Fruit fly (Drosophila melanogaster) whole organism, prepupa: ENCODE measurements around the gene Naxe.
A peak's percentile ranks its signal among the peaks of the same experiment; 100 is the strongest.

Experiments
- CG10631 ChIP-seq: fragments of 200-800 bp; sonication (Bioruptor generic); optimal IDR thresholded peaks from 2 replicates; lab custom pipeline; 2016; ENCODE audit warnings: missing biosample characterization, missing genetic modification characterization
- CG11294 ChIP-seq: fragments of 200-800 bp; sonication (Bioruptor generic); IDR thresholded peaks from 2 replicates; pipeline ENCODE4 v1.3.6; 2022; ENCODE audit warnings: missing biosample characterization, missing genetic modification characterization
- CG11902 ChIP-seq: fragments of 200-800 bp; sonication (Bioruptor generic); optimal IDR thresholded peaks from 3 replicates; lab custom pipeline; 2016; ENCODE audit warnings: missing biosample characterization, missing genetic modification characterization
- CG15336 ChIP-seq: fragments of 200-800 bp; sonication (Bioruptor generic); IDR thresholded peaks from 2 replicates; pipeline ENCODE4 v1.3.6; 2022; ENCODE audit warnings: missing biosample characterization, missing genetic modification characterization
- CG1621 ChIP-seq: fragments of 200-800 bp; sonication (Bioruptor generic); optimal IDR thresholded peaks from 3 replicates; lab custom pipeline; 2018; ENCODE audit warnings: missing biosample characterization, mild to moderate bottlenecking, missing genetic modification characterization
- CG16779 ChIP-seq: fragments of 200-800 bp; sonication (Bioruptor generic); optimal IDR thresholded peaks from 3 replicates; lab custom pipeline; 2017; ENCODE audit warnings: missing biosample characterization, mild to moderate bottlenecking, missing genetic modification characterization
- CG3032 ChIP-seq: fragments of 200-800 bp; optimal IDR thresholded peaks from 2 replicates; lab custom pipeline; 2019; ENCODE audit warnings: missing biosample characterization, mild to moderate bottlenecking, missing genetic modification characterization, moderate library complexity
- CG31627 ChIP-seq: fragments of 200-800 bp; sonication (Bioruptor generic); optimal IDR thresholded peaks from 3 replicates; lab custom pipeline; 2016; ENCODE audit warnings: missing biosample characterization, missing genetic modification characterization
- CG34406 ChIP-seq: fragments of 200-800 bp; sonication (Bioruptor generic); optimal IDR thresholded peaks from 3 replicates; lab custom pipeline; 2016; ENCODE audit warnings: missing biosample characterization, missing genetic modification characterization
- CG4318 ChIP-seq: fragments of 200-800 bp; sonication (Bioruptor generic); optimal IDR thresholded peaks from 3 replicates; lab custom pipeline; 2017; ENCODE audit warnings: missing biosample characterization, mild to moderate bottlenecking, missing genetic modification characterization
- CG6792 ChIP-seq: fragments of 200-800 bp; sonication (Bioruptor generic); optimal IDR thresholded peaks from 3 replicates; lab custom pipeline; 2016; ENCODE audit warnings: missing biosample characterization, missing genetic modification characterization
- CG6808 ChIP-seq: fragments of 200-800 bp; sonication (Bioruptor generic); optimal IDR thresholded peaks from 3 replicates; lab custom pipeline; 2017; ENCODE audit warnings: missing biosample characterization, missing genetic modification characterization, mild to moderate bottlenecking, moderate library complexity, missing genetic modification reagents
- CG6854 ChIP-seq: fragments of 200-800 bp; sonication (Bioruptor generic); optimal IDR thresholded peaks from 2 replicates; lab custom pipeline; 2017; ENCODE audit warnings: missing biosample characterization, mild to moderate bottlenecking, missing genetic modification characterization
- CG8119 ChIP-seq: fragments of 200-800 bp; sonication (Bioruptor generic); IDR thresholded peaks from 3 replicates; pipeline ENCODE4 v1.3.6; 2022; ENCODE audit warnings: missing biosample characterization, missing genetic modification characterization
- CG8319 ChIP-seq: fragments of 200-800 bp; sonication (Bioruptor generic); optimal IDR thresholded peaks from 3 replicates; lab custom pipeline; 2016; ENCODE audit warnings: missing biosample characterization, missing genetic modification characterization
- CG9139 ChIP-seq: fragments of 200-800 bp; sonication (Bioruptor generic); optimal IDR thresholded peaks from 3 replicates; lab custom pipeline; 2017; ENCODE audit warnings: missing biosample characterization, mild to moderate bottlenecking, missing genetic modification characterization
- Eip75B ChIP-seq: fragments of 200-800 bp; sonication (Bioruptor generic); optimal IDR thresholded peaks from 3 replicates; lab custom pipeline; 2016; ENCODE audit warnings: missing biosample characterization, missing genetic modification characterization
- Eip93F ChIP-seq: fragments of 200-800 bp; sonication (Bioruptor generic); optimal IDR thresholded peaks from 2 replicates; lab custom pipeline; 2016; ENCODE audit warnings: missing biosample characterization, mild to moderate bottlenecking, missing genetic modification characterization
- Ets96B ChIP-seq: fragments of 200-800 bp; optimal IDR thresholded peaks from 2 replicates; lab custom pipeline; 2019; ENCODE audit warnings: missing biosample characterization, mild to moderate bottlenecking, missing genetic modification characterization, moderate library complexity
- Gug ChIP-seq: fragments of 200-800 bp; sonication (Bioruptor generic); IDR thresholded peaks from 2 replicates; pipeline ENCODE4 v1.3.6; 2022; ENCODE audit warnings: missing biosample characterization, missing genetic modification characterization
- Hr38 ChIP-seq: sonication (Bioruptor generic); optimal IDR thresholded peaks from 2 replicates; lab custom pipeline; 2016; ENCODE audit warnings: missing biosample characterization, missing genetic modification characterization
- Hr39 ChIP-seq: fragments of 200-800 bp; sonication (Bioruptor generic); optimal IDR thresholded peaks from 2 replicates; lab custom pipeline; 2016; ENCODE audit warnings: missing biosample characterization, missing genetic modification characterization
- Hr4 ChIP-seq: fragments of 200-800 bp; sonication (Bioruptor generic); optimal IDR thresholded peaks from 3 replicates; lab custom pipeline; 2016; ENCODE audit warnings: missing biosample characterization, missing genetic modification characterization
- Lpt ChIP-seq: fragments of 200-800 bp; sonication (Bioruptor generic); optimal IDR thresholded peaks from 3 replicates; lab custom pipeline; 2016; ENCODE audit warnings: missing biosample characterization, missing genetic modification characterization
- Met ChIP-seq: fragments of 200-800 bp; sonication (Bioruptor generic); optimal IDR thresholded peaks from 3 replicates; lab custom pipeline; 2016; ENCODE audit warnings: missing biosample characterization, missing genetic modification characterization
- OdsH ChIP-seq: fragments of 200-800 bp; sonication (Bioruptor generic); optimal IDR thresholded peaks from 3 replicates; lab custom pipeline; 2016; ENCODE audit warnings: missing biosample characterization, missing genetic modification characterization
- Smox ChIP-seq: fragments of 200-800 bp; sonication (Bioruptor generic); optimal IDR thresholded peaks from 3 replicates; lab custom pipeline; 2016; ENCODE audit warnings: missing biosample characterization, missing genetic modification characterization
- Sox102F ChIP-seq: fragments of 200-800 bp; sonication (Bioruptor generic); optimal IDR thresholded peaks from 2 replicates; lab custom pipeline; 2016; ENCODE audit warnings: missing biosample characterization, mild to moderate bottlenecking, missing genetic modification characterization
- Sox15 ChIP-seq: fragments of 200-800 bp; sonication (Bioruptor generic); optimal IDR thresholded peaks from 3 replicates; lab custom pipeline; 2016; ENCODE audit warnings: missing biosample characterization, missing genetic modification characterization
- achi ChIP-seq: fragments of 200-800 bp; sonication (Bioruptor generic); optimal IDR thresholded peaks from 3 replicates; lab custom pipeline; 2016; ENCODE audit warnings: missing biosample characterization, missing genetic modification characterization
- acj6 ChIP-seq: fragments of 200-800 bp; sonication (Bioruptor generic); optimal IDR thresholded peaks from 3 replicates; lab custom pipeline; 2016; ENCODE audit warnings: missing biosample characterization, missing genetic modification characterization
- cyc ChIP-seq: fragments of 200-800 bp; sonication (Bioruptor generic); optimal IDR thresholded peaks from 3 replicates; lab custom pipeline; 2016; ENCODE audit warnings: missing biosample characterization, missing genetic modification characterization
- dac ChIP-seq: fragments of 200-800 bp; sonication (Bioruptor generic); optimal IDR thresholded peaks from 2 replicates; lab custom pipeline; 2017; ENCODE audit warnings: missing biosample characterization, mild to moderate bottlenecking, missing genetic modification characterization
- dsx ChIP-seq: fragments of 200-800 bp; optimal IDR thresholded peaks from 3 replicates; lab custom pipeline; 2019; ENCODE audit warnings: missing biosample characterization, mild to moderate bottlenecking, missing genetic modification characterization, moderate library complexity; ENCODE audit not compliant: poor library complexity, severe bottlenecking
- esn ChIP-seq: fragments of 200-800 bp; sonication (Bioruptor generic); optimal IDR thresholded peaks from 2 replicates; lab custom pipeline; 2016; ENCODE audit warnings: missing biosample characterization, mild to moderate bottlenecking, missing genetic modification characterization, moderate library complexity
- fd59A ChIP-seq: fragments of 200-800 bp; sonication (Bioruptor generic); optimal IDR thresholded peaks from 2 replicates; lab custom pipeline; 2017; ENCODE audit warnings: missing biosample characterization, mild to moderate bottlenecking, missing genetic modification characterization, missing genetic modification reagents
- fd85E ChIP-seq: fragments of 200-800 bp; sonication (Bioruptor generic); optimal IDR thresholded peaks from 3 replicates; lab custom pipeline; 2016; ENCODE audit warnings: missing biosample characterization, missing genetic modification characterization
- fkh ChIP-seq: fragments of 200-800 bp; sonication (Bioruptor generic); optimal IDR thresholded peaks from 3 replicates; lab custom pipeline; 2017; ENCODE audit warnings: missing biosample characterization, mild to moderate bottlenecking, missing genetic modification characterization, moderate library complexity
- lz ChIP-seq: fragments of 200-800 bp; sonication (Bioruptor generic); optimal IDR thresholded peaks from 3 replicates; lab custom pipeline; 2016; ENCODE audit warnings: missing biosample characterization, missing genetic modification characterization
- net ChIP-seq: fragments of 200-800 bp; sonication (Bioruptor generic); optimal IDR thresholded peaks from 3 replicates; lab custom pipeline; 2016; ENCODE audit warnings: missing biosample characterization, missing genetic modification characterization
- salr ChIP-seq, 2 experiments: fragments of 200-800 bp; sonication (Bioruptor generic); optimal IDR thresholded peaks; 3 replicates each; lab custom pipeline; 2016 to 2018; ENCODE audit warnings: missing biosample characterization in 2 of 2, missing genetic modification characterization in 2 of 2, mild to moderate bottlenecking in 1 of 2
- spab ChIP-seq: fragments of 200-800 bp; sonication (Bioruptor generic); optimal IDR thresholded peaks from 2 replicates; lab custom pipeline; 2017; ENCODE audit warnings: missing biosample characterization, mild to moderate bottlenecking, missing genetic modification characterization, missing genetic modification reagents
- ss ChIP-seq, 2 experiments: fragments of 200-800 bp; sonication (Bioruptor generic); optimal IDR thresholded peaks; 2 replicates in 1 of 2; 3 replicates in 1 of 2; lab custom pipeline; 2017 to 2018; ENCODE audit warnings: mild to moderate bottlenecking in 2 of 2, missing biosample characterization in 2 of 2, missing genetic modification characterization in 2 of 2, moderate library complexity in 1 of 2
- svp ChIP-seq: fragments of 200-800 bp; sonication (Bioruptor generic); peaks from one replicate; lab custom pipeline; 2016; ENCODE audit warnings: missing biosample characterization, missing genetic modification characterization
- topi ChIP-seq: fragments of 200-800 bp; sonication (Bioruptor generic); optimal IDR thresholded peaks from 3 replicates; lab custom pipeline; 2016; ENCODE audit warnings: missing biosample characterization, missing genetic modification characterization
- vri ChIP-seq: fragments of 200-800 bp; sonication (Bioruptor generic); optimal IDR thresholded peaks from 3 replicates; lab custom pipeline; 2016; ENCODE audit warnings: missing biosample characterization, mild to moderate bottlenecking, missing genetic modification characterization

The Naxe gene

dm6 chrX:10105701-10106307 is 19.8 kb upstream of the Naxe start (continued):
- TF ChIP-seq esn (GFP tag; lab: Kevin White, UChicago), result peak; percentile 26
- peak; percentile 66 for TF ChIP-seq spab (GFP tag; lab: Kevin White, UChicago)
- TF ChIP-seq Lpt (GFP tag; lab: Kevin White, UChicago), result peak; percentile 56
- TF ChIP-seq dsx, result peak; percentile 56
- TF ChIP-seq Hr38 (GFP tag; lab: Kevin White, UChicago), result no peak
- peak; percentile 38 for TF ChIP-seq cyc
- peak; percentile 69 for TF ChIP-seq CG8119 (GFP tag; lab: Robert Waterston, UW)
- TF ChIP-seq Met, result peak; percentile 33
- TF ChIP-seq CG11902 (GFP tag; lab: Kevin White, UChicago), result peak; percentile 6
- no peak for TF ChIP-seq Sox15 (GFP tag; lab: Kevin White, UChicago)
- peak; percentile 50 for TF ChIP-seq CG34406 (GFP tag; lab: Kevin White, UChicago)
- TF ChIP-seq fd59A (GFP tag; lab: Kevin White, UChicago), result peak; percentile 62
- TF ChIP-seq CG10631, result peak; percentile 75
- peak; percentile 58 for TF ChIP-seq Hr4
- peak; percentile 68 for TF ChIP-seq acj6 (GFP tag; lab: Kevin White, UChicago)
- peak; percentile 40 for TF ChIP-seq CG9139 (GFP tag; lab: Kevin White, UChicago)
- TF ChIP-seq vri (GFP tag; lab: Kevin White, UChicago), result no peak
- no peak for TF ChIP-seq fd85E (GFP tag; lab: Kevin White, UChicago)
- TF ChIP-seq CG1621 (tag; lab: Kevin White, UChicago), result peak; percentile 67
- TF ChIP-seq CG8319 (GFP tag; lab: Kevin White, UChicago), result peak; percentile 6
- TF ChIP-seq CG31627 (GFP tag; lab: Kevin White, UChicago), result peak; percentile 25
- no peak for TF ChIP-seq fkh (GFP tag; lab: Kevin White, UChicago)
- peak; percentile 79 for TF ChIP-seq Gug (GFP tag; lab: Robert Waterston, UW)
- TF ChIP-seq, all 60 proteins: peak for 50

- no peak for TF ChIP-seq CG16779 (tag; lab: Kevin White, UChicago)
- TF ChIP-seq topi, result peak; percentile 82
- peak; percentile 26 for TF ChIP-seq CG4318 (GFP tag; lab: Kevin White, UChicago)
- TF ChIP-seq CG11902 (GFP tag; lab: Kevin White, UChicago), result peak; percentile 48
- peak; percentile 63 for TF ChIP-seq Hr4
- TF ChIP-seq fd85E (GFP tag; lab: Kevin White, UChicago), result no peak
- TF ChIP-seq lz (GFP tag; lab: Kevin White, UChicago), result peak; percentile 66
- peak; percentile 45 for TF ChIP-seq Sox15 (GFP tag; lab: Kevin White, UChicago)
- TF ChIP-seq CG8319 (GFP tag; lab: Kevin White, UChicago), result peak; percentile 52
- TF ChIP-seq CG10631, result peak; percentile 43
- TF ChIP-seq Met, result peak; percentile 83
- TF ChIP-seq dac (GFP tag; lab: Kevin White, UChicago), result no peak
- TF ChIP-seq net (GFP tag; lab: Kevin White, UChicago), result peak; percentile 62
- peak; percentile 68 for TF ChIP-seq OdsH
- TF ChIP-seq Smox (GFP tag; lab: Kevin White, UChicago), result peak; percentile 72
- TF ChIP-seq CG11294 (GFP tag; lab: Robert Waterston, UW), result no peak
- peak; percentile 18 for TF ChIP-seq Ets96B (tag; lab: Kevin White, UChicago)
- peak; percentile 64 for TF ChIP-seq CG15336 (GFP tag; lab: Robert Waterston, UW)
- TF ChIP-seq esn (GFP tag; lab: Kevin White, UChicago), result peak; percentile 78
- TF ChIP-seq Gug (GFP tag; lab: Robert Waterston, UW), result peak; percentile 51
- TF ChIP-seq Sox102F (GFP tag; lab: Kevin White, UChicago), result peak; percentile 70
- TF ChIP-seq fd59A (GFP tag; lab: Kevin White, UChicago), result peak; percentile 28
- no peak for TF ChIP-seq Lpt (GFP tag; lab: Kevin White, UChicago)
- peak; percentile 50 for TF ChIP-seq CG3032
- TF ChIP-seq CG31627 (GFP tag; lab: Kevin White, UChicago), result peak; percentile 72
- peak; percentile 64 for TF ChIP-seq acj6 (GFP tag; lab: Kevin White, UChicago)
- TF ChIP-seq CG6854 (GFP tag; lab: Kevin White, UChicago), result peak; percentile 28
- TF ChIP-seq CG6792 (GFP tag; lab: Kevin White, UChicago), result peak; percentile 66
- no peak for TF ChIP-seq Eip93F (GFP tag; lab: Kevin White, UChicago)
- TF ChIP-seq CG6808 (GFP tag; lab: Kevin White, UChicago), result peak; percentile 24
- peak; percentile 76 for TF ChIP-seq Hr39 (GFP tag; lab: Kevin White, UChicago)
- peak; percentile 72 for TF ChIP-seq cyc
- TF ChIP-seq svp, result peak; percentile 85
- peak in 1 of 2 experiments; percentile 2 for TF ChIP-seq ss (GFP tag; optimal IDR thresholded peaks at IDR 0.05; lab: Kevin White, UChicago)
- peak; percentile 49 for TF ChIP-seq achi (GFP tag; lab: Kevin White, UChicago)
- TF ChIP-seq salr (GFP tag; optimal IDR thresholded peaks at IDR 0.05; lab: Kevin White, UChicago), result no peak
- TF ChIP-seq CG1621 (tag; lab: Kevin White, UChicago), result peak; percentile 23
- peak; percentile 52 for TF ChIP-seq Eip75B
These were observed 18.5 kb upstream of the Naxe start for dm6 chrX:10104477-10104876.
